Fruit fly (Drosophila melanogaster): Measurements from ENCODE around the gene CG34160.

DNA sequence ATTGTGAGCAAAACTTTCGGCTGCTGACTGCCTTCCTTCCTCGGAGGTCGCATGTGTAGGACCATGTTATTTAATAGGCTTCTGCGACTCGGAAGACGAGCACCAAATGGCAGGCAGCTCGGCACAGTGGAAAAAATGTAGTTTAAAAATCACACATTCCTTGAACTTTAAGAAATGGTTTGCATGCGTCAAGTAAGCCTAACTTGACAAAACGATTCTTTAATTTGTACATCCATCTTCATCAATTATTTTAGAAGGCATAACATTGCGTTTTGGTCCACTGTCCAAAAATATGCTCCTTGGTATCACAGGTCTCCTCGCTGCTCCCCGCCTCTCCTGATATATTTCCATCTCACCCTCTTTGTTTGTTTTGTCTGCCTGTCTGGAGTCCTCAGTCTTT, 13.9 kb upstream of the CG34160 start:
- TF ChIP-seq topi (GFP tag; optimal IDR thresholded peaks at IDR 0.05) (peak; percentile 13), acj6 (GFP tag; optimal IDR thresholded peaks at IDR 0.05) (peak; percentile 17), Lpt (GFP tag; optimal IDR thresholded peaks at IDR 0.05) (no peak), Ets21C (GFP tag; optimal IDR thresholded peaks at IDR 0.05) (no peak), CG11902 (GFP tag; optimal IDR thresholded peaks at IDR 0.05) (no peak), dac (GFP tag; optimal IDR thresholded peaks at IDR 0.05) (no peak), CG3919 (GFP tag; optimal IDR thresholded peaks at IDR 0.05) (peak; percentile 47), eg (GFP tag; IDR thresholded peaks at IDR 0.05) (no peak), CG8319 (GFP tag; optimal IDR thresholded peaks at IDR 0.05) (no peak), dsx (GFP tag; optimal IDR thresholded peaks at IDR 0.05; ENCODE audit: poor library complexity, severe bottlenecking) (peak; percentile 15), Blimp-1 (GFP tag; optimal IDR thresholded peaks at IDR 0.05) (no peak), cyc (GFP tag; optimal IDR thresholded peaks at IDR 0.05) (no peak), ss (GFP tag; optimal IDR thresholded peaks at IDR 0.05) (peak in 1 of 2 experiments; percentile 60)
